Fruit fly (Drosophila melanogaster): Measurements from ENCODE around the gene CG43251.

The CG43251 gene

dm6 chr3L:20747299-20747925, 11.3 kb upstream of the CG43251 start (continued):
- TF ChIP-seq cyc (GFP tag; optimal IDR thresholded peaks at IDR 0.05), result peak; percentile 28
- TF ChIP-seq CG11294 (GFP tag; IDR thresholded peaks at IDR 0.05), result no peak
- peak; percentile 59 for TF ChIP-seq Sox102F (GFP tag; optimal IDR thresholded peaks at IDR 0.05)
- TF ChIP-seq topi (GFP tag; optimal IDR thresholded peaks at IDR 0.05), result peak; percentile 52
- no peak for TF ChIP-seq CG11902 (GFP tag; optimal IDR thresholded peaks at IDR 0.05)
- TF ChIP-seq fd85E (GFP tag; optimal IDR thresholded peaks at IDR 0.05), result no peak
- TF ChIP-seq CG7368 (GFP tag; optimal IDR thresholded peaks at IDR 0.05), result no peak
- TF ChIP-seq Blimp-1 (GFP tag; optimal IDR thresholded peaks at IDR 0.05), result peak; percentile 16
- peak; percentile 60 for TF ChIP-seq esn (GFP tag; optimal IDR thresholded peaks at IDR 0.05)
- TF ChIP-seq CG10669 (GFP tag; optimal IDR thresholded peaks at IDR 0.05), result peak; percentile 3

DNA sequence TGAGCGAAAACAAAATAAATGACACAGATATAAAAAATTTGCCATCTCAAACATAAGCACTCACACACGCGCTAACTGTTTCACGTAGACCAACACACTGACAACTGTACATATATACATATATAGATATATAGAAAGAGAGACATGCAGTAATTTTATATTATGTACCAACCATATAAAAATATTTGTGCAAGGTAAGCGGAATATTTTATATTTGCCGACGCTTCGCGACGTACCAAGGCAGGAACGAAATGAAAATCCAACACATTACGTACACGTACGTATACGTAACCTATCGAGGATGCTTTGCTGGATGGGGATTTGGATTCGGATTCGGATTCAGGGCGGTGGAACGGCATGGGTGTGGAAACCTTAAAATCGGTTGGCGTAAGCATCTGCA, 10.1 kb upstream of the CG43251 start:
- TF ChIP-seq Eip78C (GFP tag) (peak; percentile 58), Eip93F (GFP tag; optimal IDR thresholded peaks at IDR 0.05) (no peak)

- no peak for TF ChIP-seq topi (GFP tag; optimal IDR thresholded peaks at IDR 0.05)
- TF ChIP-seq salr (GFP tag; optimal IDR thresholded peaks at IDR 0.05), result no peak
- no peak for TF ChIP-seq CG15336 (GFP tag; IDR thresholded peaks at IDR 0.05)
- TF ChIP-seq Eip78C (GFP tag), result no peak
- no peak for TF ChIP-seq vri (GFP tag; optimal IDR thresholded peaks at IDR 0.05)
Observed at dm6 chr3L:20750391-20750790, 8.3 kb upstream of the CG43251 start.

DNA sequence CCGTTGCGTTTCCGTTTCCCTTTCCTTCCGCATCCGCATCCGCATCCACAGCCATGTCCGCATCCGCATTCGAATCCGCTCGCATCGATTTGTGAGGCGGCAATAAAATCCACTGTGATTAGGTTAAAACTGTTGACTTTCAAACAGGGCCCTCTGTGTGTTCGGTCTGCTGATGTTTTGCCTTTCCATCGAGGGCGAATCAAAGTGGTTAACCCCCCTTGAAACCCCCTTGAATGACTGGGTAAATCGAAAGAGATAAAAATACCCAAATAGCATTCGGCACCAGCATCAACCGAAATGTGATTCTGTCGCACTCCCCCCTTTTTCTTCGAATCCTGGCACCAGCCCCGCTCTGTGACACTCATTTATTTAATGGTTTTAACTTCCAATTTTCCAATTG, 5.7 kb upstream of the CG43251 start:
- TF ChIP-seq CG6163 (GFP tag; IDR thresholded peaks at IDR 0.05) (no peak), topi (GFP tag; optimal IDR thresholded peaks at IDR 0.05) (no peak), CG15336 (GFP tag; IDR thresholded peaks at IDR 0.05) (no peak), Met (GFP tag; optimal IDR thresholded peaks at IDR 0.05) (no peak), vri (GFP tag; optimal IDR thresholded peaks at IDR 0.05) (no peak), CG11762 (GFP tag; optimal IDR thresholded peaks at IDR 0.05; ENCODE audit: insufficient read depth) (no peak), CG6792 (GFP tag; optimal IDR thresholded peaks at IDR 0.05) (no peak), CG8319 (GFP tag; optimal IDR thresholded peaks at IDR 0.05) (no peak), Smox (GFP tag; optimal IDR thresholded peaks at IDR 0.05) (no peak), CG11902 (GFP tag; optimal IDR thresholded peaks at IDR 0.05) (no peak), Eip75B (GFP tag; optimal IDR thresholded peaks at IDR 0.05) (no peak), eg (GFP tag; IDR thresholded peaks at IDR 0.05) (no peak)

DNA sequence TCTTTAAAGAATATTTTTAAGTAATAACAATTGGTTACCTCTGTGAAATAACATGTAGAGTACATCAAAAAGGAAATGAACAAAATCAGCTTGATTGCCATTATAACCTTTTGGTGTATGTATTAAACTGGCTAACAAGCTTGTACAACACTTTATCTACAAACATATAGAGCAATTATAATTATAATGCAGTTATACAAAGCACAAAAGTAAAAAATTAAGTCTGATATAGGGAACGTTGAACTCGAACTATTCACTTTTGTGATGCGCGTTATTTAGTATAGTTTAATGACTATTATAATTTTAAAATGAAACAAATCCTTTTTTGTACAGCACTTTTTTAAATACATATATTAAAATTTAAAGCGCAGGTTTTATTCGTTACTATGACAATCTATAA, 3.1 kb upstream of the CG43251 start, which contains the start of gene CG33912:
TSS of gene CG33912 (minus strand) at position 101 of the 400 bp plus-strand sequence.
- TF ChIP-seq Sox102F (GFP tag; optimal IDR thresholded peaks at IDR 0.05) (no peak), CG6163 (GFP tag; IDR thresholded peaks at IDR 0.05) (no peak), fkh (GFP tag; optimal IDR thresholded peaks at IDR 0.05) (no peak), Gug (GFP tag; IDR thresholded peaks at IDR 0.05) (no peak), CG1621 (tag; optimal IDR thresholded peaks at IDR 0.05) (no peak), fd59A (GFP tag; optimal IDR thresholded peaks at IDR 0.05) (no peak)

- TF ChIP-seq dsx (GFP tag; optimal IDR thresholded peaks at IDR 0.05; ENCODE audit: poor library complexity, severe bottlenecking) (no peak), Lpt (GFP tag; optimal IDR thresholded peaks at IDR 0.05) (no peak), CG10631 (GFP tag; optimal IDR thresholded peaks at IDR 0.05) (no peak), CG7368 (GFP tag; optimal IDR thresholded peaks at IDR 0.05) (no peak), fd59A (GFP tag; optimal IDR thresholded peaks at IDR 0.05) (no peak), ss (GFP tag; optimal IDR thresholded peaks at IDR 0.05) (no peak), Eip75B (GFP tag; optimal IDR thresholded peaks at IDR 0.05) (no peak), Smox (GFP tag; optimal IDR thresholded peaks at IDR 0.05) (no peak), CG4318 (GFP tag; optimal IDR thresholded peaks at IDR 0.05) (no peak)
Observed at dm6 chr3L:20761482-20761881, 2.8 kb downstream of the CG43251 start.

All from whole organism, prepupa.